Fruit fly (Drosophila melanogaster) whole organism: ENCODE data around the gene CG13609.
A peak's percentile ranks its signal among the peaks of the same experiment; 100 is the strongest.

Source experiments
- CG8478 ChIP-seq: fragments of >200 bp; optimal IDR thresholded peaks from 2 replicates; lab custom pipeline; 2018; ENCODE audit warnings: inconsistent platforms
- Dll ChIP-seq: fragments of >200 bp; optimal IDR thresholded peaks from 2 replicates; lab custom pipeline; 2017
- EcR ChIP-seq, 2 experiments: fragments of >200 bp; optimal IDR thresholded peaks; 2 replicates each; lab custom pipeline; 2017; ENCODE audit warnings: missing biosample characterization in 2 of 2, missing genetic modification characterization in 2 of 2, missing genetic modification reagents in 2 of 2
- pan ChIP-seq: fragments of >200 bp; optimal IDR thresholded peaks from 2 replicates; lab custom pipeline; 2017
- psq ChIP-seq: fragments of >200 bp; optimal IDR thresholded peaks from 2 replicates; lab custom pipeline; 2017
- usp ChIP-seq: fragments of >200 bp; optimal IDR thresholded peaks from 2 replicates; lab custom pipeline; 2017; ENCODE audit warnings: missing biosample characterization, missing genetic modification characterization, mixed read lengths

CG13609 gene

DNA sequence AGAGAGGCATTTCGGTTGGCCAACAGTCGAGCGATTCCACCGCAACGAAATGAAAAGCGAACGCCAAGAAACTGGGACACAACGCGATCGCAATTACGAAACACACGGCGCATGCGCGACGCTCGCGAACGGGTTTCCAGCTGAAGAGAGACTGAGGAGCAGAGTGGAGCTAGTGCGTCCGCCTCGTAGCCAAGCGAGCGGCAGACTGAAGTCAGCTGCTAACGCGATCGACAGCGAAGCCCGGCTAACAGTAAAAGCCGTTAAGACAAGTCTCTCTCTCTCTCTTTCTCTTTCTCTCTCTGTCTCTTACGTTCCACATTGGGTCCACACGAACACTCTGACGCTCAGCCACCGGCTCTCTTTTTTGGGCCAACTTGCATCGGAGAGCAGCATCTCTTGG, 8.3 kb upstream of the CG13609 start, which contains the start of gene CG17786:
CG17786 (minus strand) TSS at position 154 of the 400 bp plus-strand sequence.
- TF ChIP-seq CG8478 (lab: Kevin White, UChicago) (no peak), Dll (lab: Kevin White, UChicago) (peak; percentile 74)

DNA sequence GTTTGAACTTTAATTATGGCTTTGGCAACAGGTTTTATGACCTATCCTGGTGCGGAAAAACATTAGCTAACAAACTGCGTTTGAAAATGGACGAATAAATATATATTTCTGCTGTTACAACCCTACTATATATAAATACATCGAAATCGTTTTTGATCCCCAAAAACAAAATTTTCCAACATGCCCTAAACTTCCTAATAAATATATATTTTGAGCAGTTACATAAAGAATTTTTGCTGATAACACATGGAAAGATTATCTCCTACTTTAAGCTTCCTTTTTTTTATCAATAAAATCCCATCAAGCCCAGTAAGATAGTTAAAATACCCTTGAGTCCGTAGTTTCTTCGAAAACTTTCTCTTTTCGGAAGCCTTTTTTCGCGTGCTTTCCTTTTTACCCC, 7.7 kb upstream of the CG13609 start:
- TF ChIP-seq EcR (GFP tag; optimal IDR thresholded peaks at IDR 0.05; lab: Kevin White, UChicago): no peak
- TF ChIP-seq pan (lab: Kevin White, UChicago): no peak
- TF ChIP-seq usp (GFP tag; lab: Kevin White, UChicago): no peak
- no peak for TF ChIP-seq psq (lab: Kevin White, UChicago)
- TF ChIP-seq Dll (lab: Kevin White, UChicago): no peak
- no peak for TF ChIP-seq CG8478 (lab: Kevin White, UChicago)

DNA sequence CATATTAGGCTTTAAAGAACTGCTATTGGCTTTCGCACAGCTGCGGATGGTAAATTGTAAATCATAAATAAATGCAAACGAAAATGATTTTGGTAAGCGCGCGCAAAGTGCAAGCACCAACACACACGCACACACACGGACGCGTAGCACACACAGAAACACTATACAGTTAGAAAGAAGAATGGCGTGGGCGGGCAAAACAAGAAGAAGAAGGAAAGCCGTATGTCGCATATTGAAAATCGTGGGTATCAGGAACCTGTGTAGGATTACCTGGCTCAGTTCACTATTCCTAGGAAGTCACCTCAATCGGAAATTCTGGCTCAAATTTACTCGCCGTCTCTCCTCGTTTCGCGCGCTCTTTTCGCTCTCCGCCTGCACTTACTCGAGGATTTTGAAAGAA, 6.0 kb upstream of the CG13609 start, which contains the start of gene cav:
cav (plus strand) TSS at position 259 of the 400 bp plus-strand sequence.
- TF ChIP-seq psq (lab: Kevin White, UChicago): no peak
- no peak for TF ChIP-seq pan (lab: Kevin White, UChicago)
- TF ChIP-seq CG8478 (lab: Kevin White, UChicago): no peak
- no peak for TF ChIP-seq EcR (GFP tag; optimal IDR thresholded peaks at IDR 0.05; lab: Kevin White, UChicago)

DNA sequence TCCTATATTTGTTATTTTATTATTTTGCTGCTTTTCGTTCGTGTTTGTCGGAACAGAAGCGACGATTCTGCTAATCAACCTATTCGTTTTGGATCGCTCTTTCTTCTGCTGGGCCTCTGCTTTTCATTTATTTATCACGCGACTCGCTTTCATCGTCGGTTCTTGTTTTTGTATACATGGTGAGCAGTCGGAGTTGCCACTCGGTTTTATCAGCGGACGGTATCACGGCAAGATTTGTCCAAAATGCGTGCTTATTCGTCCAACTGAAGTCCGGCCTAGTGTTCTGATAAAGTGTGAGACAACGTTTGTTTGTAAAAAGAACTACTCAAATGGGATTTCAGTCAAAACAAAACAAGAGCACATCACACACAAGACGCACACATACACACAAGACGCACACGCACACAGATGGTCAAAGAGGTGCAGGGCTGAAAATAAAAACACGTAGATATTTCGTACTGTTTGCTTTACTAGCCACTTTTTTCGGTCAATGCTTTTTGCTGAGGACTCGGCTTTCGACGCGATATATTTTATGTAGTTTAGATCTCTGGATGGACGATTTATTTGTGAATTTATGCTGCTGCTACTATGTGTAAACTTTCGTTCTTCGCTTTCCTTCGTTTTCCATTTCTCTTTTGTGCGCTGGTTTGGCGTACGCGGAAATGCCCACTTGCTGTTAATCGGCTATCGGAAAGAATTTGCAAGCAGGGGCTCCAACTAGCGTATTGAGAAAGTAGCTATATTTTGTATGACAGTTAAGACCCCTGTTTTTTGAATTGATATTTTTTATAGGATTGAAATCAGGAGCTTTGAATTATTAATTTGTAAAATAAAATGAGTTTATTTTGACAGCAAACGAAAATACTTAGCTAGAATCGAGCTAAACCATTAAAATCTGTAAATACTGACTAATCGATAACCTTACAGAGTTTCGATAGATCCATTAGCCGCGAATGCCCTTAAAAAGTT, 5.2 kb upstream of the CG13609 start, which contains the start of gene twin:
twin (minus strand) TSS at position 632 of the 969 bp plus-strand sequence.
- no peak for TF ChIP-seq usp (GFP tag; lab: Kevin White, UChicago)
- no peak for TF ChIP-seq CG8478 (lab: Kevin White, UChicago)
- TF ChIP-seq Dll (lab: Kevin White, UChicago): no peak
- TF ChIP-seq pan (lab: Kevin White, UChicago): peak; percentile 34
- no peak for TF ChIP-seq EcR (GFP tag; optimal IDR thresholded peaks at IDR 0.05; lab: Kevin White, UChicago)

DNA sequence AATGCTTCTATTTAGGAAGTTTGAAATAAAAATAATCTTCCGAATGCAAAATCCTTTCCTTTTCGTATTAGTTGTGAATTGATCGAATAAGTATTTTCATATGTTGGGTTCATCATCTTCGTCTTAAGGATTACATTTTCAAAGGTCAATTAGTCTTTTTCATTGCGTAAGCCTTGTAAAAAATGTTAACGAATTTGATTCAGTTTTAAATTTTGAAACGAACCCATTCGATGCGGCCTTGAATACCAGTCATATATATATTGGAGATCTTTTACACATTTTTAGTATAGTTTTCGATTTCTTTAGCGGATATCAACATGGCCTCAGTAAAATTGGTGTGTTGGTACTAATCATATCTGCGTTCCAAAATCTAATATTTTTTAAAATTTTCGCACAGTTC, 1.9 kb downstream of the CG13609 start, which contains the start of gene Acp95EF:
Acp95EF (plus strand) TSS at position 301 of the 400 bp plus-strand sequence.
- TF ChIP-seq Dll (lab: Kevin White, UChicago) (no peak), pan (lab: Kevin White, UChicago) (no peak), usp (GFP tag; lab: Kevin White, UChicago) (no peak), CG8478 (lab: Kevin White, UChicago) (no peak), psq (lab: Kevin White, UChicago) (no peak), EcR (GFP tag; optimal IDR thresholded peaks at IDR 0.05; lab: Kevin White, UChicago) (no peak)

DNA sequence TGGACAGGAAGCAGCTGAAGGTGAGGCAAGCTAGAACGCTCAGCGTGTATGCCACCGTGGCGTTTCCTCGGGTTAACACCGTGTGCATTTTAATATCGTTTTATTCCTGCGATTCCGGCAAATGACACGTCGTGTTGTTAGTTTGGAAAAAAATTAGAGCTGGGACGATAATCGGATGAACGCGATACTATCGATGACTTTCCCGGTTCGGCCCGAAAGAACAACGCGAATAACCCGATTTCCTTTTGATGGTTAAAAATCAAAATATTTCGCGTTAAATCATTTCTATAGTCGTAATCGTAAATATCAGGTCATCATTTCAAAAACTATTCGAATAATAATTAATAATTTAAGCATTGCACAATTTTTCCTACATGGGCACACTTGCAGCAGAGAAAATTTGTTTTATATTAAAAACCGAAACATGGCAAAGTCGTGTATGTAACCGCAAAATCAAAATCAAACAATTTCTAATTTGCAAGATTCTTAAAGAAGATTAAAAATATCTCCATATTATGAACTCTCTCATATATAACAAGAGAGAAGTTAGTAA, 3.1 kb downstream of the CG13609 start, which contains the start of gene Spase22-23:
Spase22-23 (minus strand) TSS at position 166 of the 553 bp plus-strand sequence.
- no peak for TF ChIP-seq Dll (lab: Kevin White, UChicago)
- no peak for TF ChIP-seq CG8478 (lab: Kevin White, UChicago)
- no peak for TF ChIP-seq EcR (GFP tag; optimal IDR thresholded peaks at IDR 0.05; lab: Kevin White, UChicago)

DNA sequence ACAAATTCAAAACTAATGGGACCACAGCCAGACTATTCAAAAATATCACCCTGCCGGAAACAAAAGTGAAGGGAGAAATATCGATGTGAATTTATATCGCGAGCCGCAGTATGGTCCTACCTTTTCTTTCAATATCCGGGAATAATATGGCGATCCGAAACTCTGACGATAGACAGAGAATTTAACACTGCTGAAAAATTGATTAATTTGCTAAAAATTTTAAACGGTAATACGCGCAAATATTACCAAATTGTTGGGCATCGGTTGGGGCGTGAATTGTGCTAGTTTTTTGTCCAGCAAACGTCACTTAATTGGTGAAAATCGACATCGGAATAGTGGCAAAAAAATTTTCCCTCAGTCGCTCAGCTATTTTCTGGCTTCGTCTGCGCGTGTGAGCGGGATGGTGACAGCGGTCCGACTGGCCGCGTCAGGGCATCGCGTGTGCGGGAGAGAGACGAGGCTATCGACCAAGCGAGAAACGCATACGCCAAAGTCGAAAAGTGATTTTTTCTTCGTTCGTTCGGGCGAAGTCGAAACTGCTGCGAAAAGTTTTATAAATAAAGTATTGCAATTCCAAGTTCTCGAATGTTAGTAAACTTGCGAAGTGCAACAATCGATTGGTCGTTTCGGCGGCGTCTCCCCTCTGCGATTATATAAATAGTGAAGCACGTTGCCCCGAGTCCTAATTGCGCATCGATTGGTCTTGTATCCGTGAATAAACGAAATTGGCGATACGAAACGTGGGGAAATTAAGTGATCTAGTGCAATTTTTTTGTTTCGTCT, 3.8 kb downstream of the CG13609 start, which contains the start of gene mask:
mask (plus strand) TSS at position 140 of the 783 bp plus-strand sequence.
- TF ChIP-seq CG8478 (lab: Kevin White, UChicago) (peak; percentile 59), Dll (lab: Kevin White, UChicago) (no peak)

DNA sequence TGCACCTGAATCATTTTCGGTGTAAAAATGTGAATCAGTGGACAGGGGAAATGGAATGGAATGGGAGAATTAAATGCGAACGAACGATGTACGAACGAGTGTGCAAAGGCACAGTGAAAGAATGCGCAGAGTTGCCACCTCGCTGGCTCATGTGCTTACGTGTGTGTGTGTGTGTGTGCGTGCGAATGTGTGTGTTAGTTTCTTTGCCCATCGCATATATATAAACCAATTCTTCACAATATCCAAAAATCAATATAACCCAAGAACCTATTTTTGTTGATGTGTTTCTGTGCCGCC, 4.3 kb downstream of the CG13609 start:
- no peak for TF ChIP-seq EcR (GFP tag; optimal IDR thresholded peaks at IDR 0.05; lab: Kevin White, UChicago)

DNA sequence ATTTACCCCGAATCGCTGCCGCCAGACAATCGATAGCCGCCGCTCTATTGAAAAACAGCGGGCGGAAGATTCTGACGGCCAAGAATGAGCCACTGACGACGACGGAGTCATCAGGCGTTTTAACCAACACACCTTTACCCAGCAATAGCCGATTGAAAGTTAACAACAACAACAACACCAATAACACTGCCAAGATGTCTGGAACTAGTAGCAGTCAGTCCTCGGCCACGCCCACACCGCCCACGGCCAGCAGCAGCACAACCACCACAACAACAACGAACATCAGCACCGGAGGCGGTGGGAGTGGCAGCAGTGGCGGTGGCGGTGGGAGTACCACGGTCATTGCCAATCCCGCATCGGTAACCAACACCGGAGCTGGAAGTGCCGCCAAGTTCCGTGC, 5.1 kb downstream of the CG13609 start:
- TF ChIP-seq EcR (GFP tag; optimal IDR thresholded peaks at IDR 0.05; lab: Kevin White, UChicago): no peak
- no peak for TF ChIP-seq pan (lab: Kevin White, UChicago)
- TF ChIP-seq CG8478 (lab: Kevin White, UChicago): no peak
- no peak for TF ChIP-seq psq (lab: Kevin White, UChicago)
- no peak for TF ChIP-seq usp (GFP tag; lab: Kevin White, UChicago)
- no peak for TF ChIP-seq Dll (lab: Kevin White, UChicago)

DNA sequence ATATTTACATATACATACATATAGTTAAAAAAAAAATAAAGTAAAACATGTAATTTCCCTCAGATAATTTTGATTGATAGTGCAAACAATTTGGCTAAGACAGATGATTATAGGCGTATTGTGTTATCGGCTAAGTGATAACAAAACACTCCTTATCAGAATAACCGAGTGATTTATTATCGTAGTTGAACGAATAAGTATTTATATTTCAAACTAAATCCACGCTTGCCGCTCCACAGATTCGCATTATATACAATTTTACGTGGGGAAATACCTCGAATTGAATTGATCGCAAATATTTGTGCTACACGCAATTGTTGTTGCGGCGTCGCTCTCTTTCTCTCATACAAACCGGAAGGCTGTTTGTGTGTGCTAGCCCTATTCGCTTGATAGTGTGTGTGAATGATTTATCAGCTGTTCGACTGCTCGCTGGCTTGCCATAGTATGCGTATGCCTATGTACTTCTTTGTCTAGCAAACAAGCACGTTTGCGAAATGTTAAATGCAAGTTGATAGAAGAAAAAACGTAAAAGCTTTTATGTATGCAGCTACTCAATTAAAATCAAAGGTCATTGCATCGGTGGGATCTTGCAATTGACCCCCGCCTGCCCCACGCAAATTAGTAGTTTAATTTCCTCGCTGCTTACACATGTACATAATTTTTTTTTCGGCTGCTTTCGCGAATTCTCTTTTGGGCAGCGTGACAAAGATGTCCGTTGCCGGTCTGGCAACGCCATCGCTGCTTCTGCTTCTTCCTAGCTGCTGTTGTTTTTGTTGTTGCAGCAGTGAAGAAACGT, 6.7 kb downstream of the CG13609 start:
- TF ChIP-seq usp (GFP tag; lab: Kevin White, UChicago) (no peak), CG8478 (lab: Kevin White, UChicago) (peak; percentile 19)

DNA sequence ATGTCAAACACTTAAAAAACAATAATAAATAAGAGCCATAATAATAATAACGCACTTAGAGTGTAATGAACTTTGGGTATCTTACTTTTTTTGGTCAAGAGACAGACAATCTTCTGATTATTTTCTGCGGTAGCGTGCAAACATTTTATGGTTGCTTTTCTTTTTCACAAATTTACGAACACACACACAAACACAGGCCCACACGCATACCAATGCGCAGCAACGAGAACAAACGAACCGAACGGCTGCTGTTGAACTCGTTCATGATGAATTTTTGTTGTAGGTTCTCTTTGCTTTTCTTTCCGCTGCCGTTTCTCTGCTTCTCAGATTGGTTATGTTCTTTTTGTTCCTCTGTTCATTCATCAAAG, 7.3 kb downstream of the CG13609 start:
- TF ChIP-seq pan (lab: Kevin White, UChicago) (no peak), EcR (GFP tag; optimal IDR thresholded peaks at IDR 0.05; lab: Kevin White, UChicago) (no peak)
